Fruit fly (Drosophila melanogaster): ENCODE measurements around the gene CG7049.
A peak's percentile ranks its signal among the peaks of the same experiment; 100 is the strongest.

Gene CG7049

DNA sequence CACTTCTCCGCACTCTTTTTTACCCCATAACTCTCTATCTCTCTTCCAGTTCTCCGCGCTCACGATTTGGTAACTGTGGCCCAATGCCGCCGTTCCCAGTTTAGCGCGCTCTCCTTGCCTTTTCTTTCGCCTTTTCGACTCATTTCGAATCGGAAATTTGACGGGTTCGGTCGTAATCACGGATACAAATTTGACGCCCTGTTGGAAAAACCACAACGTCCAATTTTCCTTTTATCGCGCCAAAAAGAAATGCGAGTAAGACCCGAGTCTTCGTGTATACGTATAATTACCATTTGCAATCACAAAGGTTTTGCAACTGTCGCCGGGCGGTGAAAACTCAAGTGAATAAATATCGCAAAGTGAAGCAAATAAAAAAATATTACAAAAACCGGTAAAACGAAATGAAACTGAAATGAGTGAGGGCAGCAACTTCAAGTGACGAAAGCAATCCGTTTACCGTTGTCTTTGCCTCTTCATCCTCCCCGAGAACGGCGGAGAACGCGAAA, 46.7 kb downstream of the CG7049 start, which contains the start of gene Pdk1 (continued):
- no peak; the same call in 1 of the 2 replicates for TF ChIP-seq Awh (GFP tag; IDR thresholded peaks at IDR 0.05)
- no peak for TF ChIP-seq HmgD (GFP tag; optimal IDR thresholded peaks at IDR 0.05)
- no peak for TF ChIP-seq Max (GFP tag; optimal IDR thresholded peaks at IDR 0.05)
- TF ChIP-seq CG2712 (tag; optimal IDR thresholded peaks at IDR 0.05) = peak; percentile 25
- no peak for TF ChIP-seq gt (GFP tag; IDR thresholded peaks at IDR 0.05)
- TF ChIP-seq Optix (GFP tag; IDR thresholded peaks at IDR 0.05) = no peak
- TF ChIP-seq maf-S (GFP tag; optimal IDR thresholded peaks at IDR 0.05) = no peak
- peak in 1 of 3 experiments; percentile 44 for TF ChIP-seq Stat92E (GFP tag; optimal IDR thresholded peaks at IDR 0.05)
- TF ChIP-seq Dfd (GFP tag; optimal IDR thresholded peaks at IDR 0.05) = no peak
- no peak for TF ChIP-seq CG16779 (GFP tag; IDR thresholded peaks at IDR 0.05)
- TF ChIP-seq gsb (GFP tag; IDR thresholded peaks at IDR 0.05) = no peak
- TF ChIP-seq dm (GFP tag; optimal IDR thresholded peaks at IDR 0.05) = no peak
- no peak for TF ChIP-seq Hr3 (GFP tag; optimal IDR thresholded peaks at IDR 0.05)
- TF ChIP-seq Six4 (GFP tag; optimal IDR thresholded peaks at IDR 0.05) = no peak
- TF ChIP-seq Pdp1 (GFP tag; optimal IDR thresholded peaks at IDR 0.05) = peak in 1 of 2 experiments; percentile 67
- no peak for TF ChIP-seq luna (GFP tag; optimal IDR thresholded peaks at IDR 0.05)
- TF ChIP-seq CG10431 (GFP tag; optimal IDR thresholded peaks at IDR 0.05) = peak; percentile 54
- TF ChIP-seq CG9215 (GFP tag; IDR thresholded peaks at IDR 0.05) = no peak
- TF ChIP-seq her (GFP tag; optimal IDR thresholded peaks at IDR 0.05) = peak; percentile 34
- no peak for TF ChIP-seq CG12744 (GFP tag; optimal IDR thresholded peaks at IDR 0.05)
- TF ChIP-seq CG18599 (GFP tag; optimal IDR thresholded peaks at IDR 0.05) = peak; percentile 27
- TF ChIP-seq CG16863 (GFP tag; optimal IDR thresholded peaks at IDR 0.05) = no peak
- no peak for TF ChIP-seq CG3065 (GFP tag; optimal IDR thresholded peaks at IDR 0.05)
- no peak for TF ChIP-seq ewg (GFP tag; optimal IDR thresholded peaks at IDR 0.05)
- no peak for TF ChIP-seq lov (optimal IDR thresholded peaks at IDR 0.05)
- TF ChIP-seq lov (GFP tag; IDR thresholded peaks at IDR 0.05) = no peak
- no peak for TF ChIP-seq CG2202 (tag; optimal IDR thresholded peaks at IDR 0.05)
- no peak for TF ChIP-seq CoRest (tag; optimal IDR thresholded peaks at IDR 0.05)
- TF ChIP-seq CG43689 (GFP tag; IDR thresholded peaks at IDR 0.05) = no peak
- no peak for TF ChIP-seq Dref (GFP tag; IDR thresholded peaks at IDR 0.05)
- TF ChIP-seq nmo (GFP tag; optimal IDR thresholded peaks at IDR 0.05) = no peak
- TF ChIP-seq ssp (GFP tag; IDR thresholded peaks at IDR 0.05) = no peak
- TF ChIP-seq sug (tag; optimal IDR thresholded peaks at IDR 0.05) = peak; percentile 29
- TF ChIP-seq ab (GFP tag; optimal IDR thresholded peaks at IDR 0.05) = no peak
- no peak for TF ChIP-seq H2.0 (GFP tag; IDR thresholded peaks at IDR 0.05)
- peak; percentile 83 for TF ChIP-seq CG12769 (tag; optimal IDR thresholded peaks at IDR 0.05)
- TF ChIP-seq sens-2 (GFP tag; IDR thresholded peaks at IDR 0.05) = no peak; the same call in 1 of the 2 replicates
- TF ChIP-seq br (optimal IDR thresholded peaks at IDR 0.05) = no peak
- TF ChIP-seq CG3838 (GFP tag; optimal IDR thresholded peaks at IDR 0.05) = no peak
- no peak for TF ChIP-seq Sin3A (optimal IDR thresholded peaks at IDR 0.05)
- peak; percentile 26 for TF ChIP-seq oc (tag; optimal IDR thresholded peaks at IDR 0.05)
- TF ChIP-seq CG31224 (GFP tag; IDR thresholded peaks at IDR 0.05) = no peak
- TF ChIP-seq ap (GFP tag; IDR thresholded peaks at IDR 0.05) = no peak
- peak; percentile 17 for TF ChIP-seq CG15479 (GFP tag; optimal IDR thresholded peaks at IDR 0.05)
- TF ChIP-seq dmrt99B (tag; optimal IDR thresholded peaks at IDR 0.05) = no peak
- no peak; the same call in 1 of the 2 replicates for TF ChIP-seq ranshi (GFP tag; IDR thresholded peaks at IDR 0.05)
- TF ChIP-seq CG1024 (GFP tag; IDR thresholded peaks at IDR 0.05) = no peak
- peak; percentile 29 for TF ChIP-seq Dp (GFP tag; optimal IDR thresholded peaks at IDR 0.05)
- TF ChIP-seq Kr (GFP tag; optimal IDR thresholded peaks at IDR 0.05) = no peak
- TF ChIP-seq CG10209 (GFP tag; optimal IDR thresholded peaks at IDR 0.05) = no peak
- TF ChIP-seq Sry-δ (GFP tag; optimal IDR thresholded peaks at IDR 0.05) = no peak
- no peak for TF ChIP-seq CG2116 (GFP tag; optimal IDR thresholded peaks at IDR 0.05)
- TF ChIP-seq CG33557 (GFP tag; optimal IDR thresholded peaks at IDR 0.05) = peak; percentile 35
